Worm (Caenorhabditis elegans) whole organism, L1 larva: ENCODE measurements around the gene nlp-22.

Source experiments
- efl-1 ChIP-seq, 4 experiments: fragments of 150-350 bp; optimal IDR thresholded peaks in 3 of 4; peaks in 1 of 4; 1 replicate in 1 of 4; 2 replicates in 3 of 4; lab custom pipeline; 2014; ENCODE audit warnings: missing biosample characterization in 2 of 4, missing genetic modification characterization in 2 of 4, missing genetic modification reagents in 2 of 4
- lin-13 ChIP-seq: fragments of 150-350 bp; optimal IDR thresholded peaks from 2 replicates; lab custom pipeline; 2014; ENCODE audit warnings: missing biosample characterization, missing genetic modification reagents, missing genetic modification characterization
- lin-39 ChIP-seq: fragments of 150-350 bp; optimal IDR thresholded peaks from 2 replicates; lab custom pipeline; 2014; ENCODE audit warnings: missing biosample characterization, missing genetic modification reagents, missing genetic modification characterization
- nhr-77 ChIP-seq: fragments of 150-350 bp; optimal IDR thresholded peaks from 2 replicates; lab custom pipeline; 2014; ENCODE audit warnings: missing biosample characterization, missing genetic modification characterization
- snpc-4 ChIP-seq: fragments of 150-350 bp; optimal IDR thresholded peaks from 2 replicates; lab custom pipeline; 2014; ENCODE audit warnings: missing biosample characterization, missing genetic modification characterization
- ztf-4 ChIP-seq: fragments of 150-350 bp; optimal IDR thresholded peaks from 2 replicates; lab custom pipeline; 2014; ENCODE audit warnings: missing biosample characterization, missing genetic modification characterization

DNA sequence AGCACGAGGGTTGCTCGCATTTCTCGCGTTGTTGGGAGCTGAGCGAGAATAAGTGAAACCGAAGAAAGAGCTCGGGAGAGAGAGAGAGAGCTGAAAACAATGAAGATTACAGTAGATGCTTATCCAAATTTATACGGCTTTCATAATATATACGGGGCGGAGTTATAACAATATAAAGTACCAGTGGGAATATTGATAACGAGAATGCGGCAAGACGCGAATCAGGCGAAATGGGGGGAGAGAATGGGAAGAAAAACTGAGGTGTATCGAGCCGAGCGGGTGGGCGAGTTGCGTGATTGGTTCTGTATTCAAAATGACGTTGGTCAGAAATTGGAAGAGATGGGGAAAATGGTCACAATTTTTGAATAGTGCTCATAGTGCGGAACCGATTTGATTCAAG is 2.8 kb upstream of the nlp-22 start, which contains the start of gene nlp-2:
- TF ChIP-seq lin-13 (GFP tag; lab: Kevin White, UChicago) (no peak), lin-39 (tag; lab: Kevin White, UChicago) (no peak), ztf-4 (tag; lab: Kevin White, UChicago) (no peak), snpc-4 (no peak), nhr-77 (tag; lab: Kevin White, UChicago) (no peak), efl-1 (optimal IDR thresholded peaks at IDR 0.05; lab: Kevin White, UChicago) (no peak), efl-1 (GFP tag; optimal IDR thresholded peaks at IDR 0.05 in 1 of 2; lab: Kevin White, UChicago) (no peak)
